Worm (Caenorhabditis elegans): ENCODE measurements around the gene sax-1.

The sax-1 gene

ce11 chrX:3650100-3650809 is at the start of gene sax-1, which contains the start of gene R11G1.2:
TSS of gene sax-1 (minus strand) at chrX:3650150.
TSS of gene R11G1.2 (plus strand) at chrX:3650614.
- TF ChIP-seq hmg-11 (tag; optimal IDR thresholded peaks at IDR 0.05) (peak; percentile 83), fkh-2 (tag; optimal IDR thresholded peaks at IDR 0.05) (no peak), skn-1 (tag; optimal IDR thresholded peaks at IDR 0.05) (peak; percentile 33), nhr-237 (tag; optimal IDR thresholded peaks at IDR 0.05) (no peak), nhr-76 (tag; optimal IDR thresholded peaks at IDR 0.05) (no peak), fkh-10 (GFP tag; optimal IDR thresholded peaks at IDR 0.05) (no peak), ztf-11 (tag; optimal IDR thresholded peaks at IDR 0.05) (no peak), unc-62 (GFP tag; optimal IDR thresholded peaks at IDR 0.05) (no peak), nhr-25 (tag; optimal IDR thresholded peaks at IDR 0.05) (peak; percentile 44), eor-1 (tag; optimal IDR thresholded peaks at IDR 0.05) (no peak), ceh-82 (tag; optimal IDR thresholded peaks at IDR 0.05) (no peak), daf-12 (tag; optimal IDR thresholded peaks at IDR 0.05) (no peak), egl-27 (tag; optimal IDR thresholded peaks at IDR 0.05) (no peak), nhr-77 (tag; optimal IDR thresholded peaks at IDR 0.05) (no peak), zag-1 (tag; optimal IDR thresholded peaks at IDR 0.05) (no peak), R02D3.7 (tag; optimal IDR thresholded peaks at IDR 0.05) (no peak), mdl-1 (tag; optimal IDR thresholded peaks at IDR 0.05) (peak; percentile 64), lsy-12 (tag; optimal IDR thresholded peaks at IDR 0.05) (no peak), nhr-11 (tag; optimal IDR thresholded peaks at IDR 0.05) (no peak), nfya-1 (tag; optimal IDR thresholded peaks at IDR 0.05; ENCODE audit: insufficient read depth) (peak; percentile 68), ama-1 (optimal IDR thresholded peaks at IDR 0.05) (no peak), pqm-1 (tag; optimal IDR thresholded peaks at IDR 0.05) (no peak), nhr-23 (tag; optimal IDR thresholded peaks at IDR 0.05) (peak; percentile 17), nhr-12 (tag; optimal IDR thresholded peaks at IDR 0.05) (no peak), jun-1 (tag; optimal IDR thresholded peaks at IDR 0.05) (peak; percentile 41), snpc-4 (tag; optimal IDR thresholded peaks at IDR 0.05) (peak; percentile 0), aly-2 (tag; optimal IDR thresholded peaks at IDR 0.05) (no peak), elt-1 (tag; optimal IDR thresholded peaks at IDR 0.05) (no peak), ZK546.5 (tag; optimal IDR thresholded peaks at IDR 0.05) (no peak), lin-15B (tag; optimal IDR thresholded peaks at IDR 0.05) (peak; percentile 25), elt-3 (tag; optimal IDR thresholded peaks at IDR 0.05) (no peak), sea-2 (GFP tag; optimal IDR thresholded peaks at IDR 0.05) (no peak), nhr-43 (tag; optimal IDR thresholded peaks at IDR 0.05; ENCODE audit: poor library complexity, severe bottlenecking) (no peak), nhr-67 (tag; optimal IDR thresholded peaks at IDR 0.05) (no peak), pha-4 (tag; optimal IDR thresholded peaks at IDR 0.05) (peak; percentile 82), egl-5 (tag; optimal IDR thresholded peaks at IDR 0.05) (no peak), ceh-16 (tag; optimal IDR thresholded peaks at IDR 0.05) (no peak), fos-1 (tag; optimal IDR thresholded peaks at IDR 0.05) (no peak), nhr-28 (tag; optimal IDR thresholded peaks at IDR 0.05) (no peak), elt-2 (tag; optimal IDR thresholded peaks at IDR 0.05) (peak; percentile 41), ceh-9 (tag; optimal IDR thresholded peaks at IDR 0.05) (no peak), ceh-28 (tag; optimal IDR thresholded peaks at IDR 0.05) (peak; percentile 29), tbx-2 (tag; optimal IDR thresholded peaks at IDR 0.05) (no peak), lin-39 (tag; optimal IDR thresholded peaks at IDR 0.05) (peak; percentile 69), unc-39 (tag; optimal IDR thresholded peaks at IDR 0.05) (no peak), mml-1 (tag; optimal IDR thresholded peaks at IDR 0.05) (no peak), ztf-4 (tag; optimal IDR thresholded peaks at IDR 0.05) (no peak)

Data from whole organism, L3 larva.